Worm (Caenorhabditis elegans) whole organism, L4/young adult: ENCODE measurements around the gene tag-234.
"Not testable (repeated sequence)": the region's sequence is repeated elsewhere in the genome, so short reads cannot be mapped to it uniquely, and the experiment has no call there.

Experiments
- W03F9.2 ChIP-seq: fragments of 150-350 bp; optimal IDR thresholded peaks from 2 replicates; lab custom pipeline; 2014; ENCODE audit warnings: missing biosample characterization, missing genetic modification characterization
- dao-5 ChIP-seq: sonication (generic microtip); optimal IDR thresholded peaks from 2 replicates; lab custom pipeline; 2016; ENCODE audit warnings: missing genotype, missing genetic modification characterization, moderate library complexity, missing compliant biosample characterization
- him-1 ChIP-seq: sonication (generic microtip); optimal IDR thresholded peaks from 2 replicates; lab custom pipeline; 2016; ENCODE audit warnings: missing genotype, missing genetic modification reagents, missing genetic modification characterization, missing compliant biosample characterization

Gene tag-234

DNA sequence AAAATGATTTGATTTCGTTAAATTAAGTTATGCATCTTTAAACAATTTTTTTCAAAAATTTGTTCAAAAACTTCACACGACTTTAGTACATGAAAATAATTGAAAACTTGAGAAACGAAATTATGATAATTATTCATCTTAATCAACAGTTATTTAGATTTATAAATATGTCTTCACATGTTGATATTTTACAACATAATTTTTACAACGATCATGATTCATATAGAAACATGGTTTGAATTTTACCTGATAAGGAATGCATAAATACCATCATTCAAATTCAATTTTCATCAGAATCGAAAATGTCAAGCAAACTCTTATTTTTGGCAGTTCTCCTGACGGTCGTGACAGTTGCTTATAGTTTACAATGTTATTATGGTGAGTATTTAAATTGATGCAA lies at the start of gene tag-234:
tag-234 (plus strand) TSS at position 301 of the 400 bp plus-strand sequence.
- TF ChIP-seq dao-5 (no peak), W03F9.2 (tag; lab: Kevin White, UChicago) (no peak), him-1 (tag; lab: Kevin White, UChicago) (no peak)

- not testable (repeated sequence) for TF ChIP-seq W03F9.2 (tag; lab: Kevin White, UChicago); him-1 (tag; lab: Kevin White, UChicago); dao-5
Measured at ce11 chrII:5815382-5815781, 48.6 kb upstream of the tag-234 start, which contains the start of gene wago-5. Gene wago-5 (minus strand): TSS chrII:5815482.

DNA sequence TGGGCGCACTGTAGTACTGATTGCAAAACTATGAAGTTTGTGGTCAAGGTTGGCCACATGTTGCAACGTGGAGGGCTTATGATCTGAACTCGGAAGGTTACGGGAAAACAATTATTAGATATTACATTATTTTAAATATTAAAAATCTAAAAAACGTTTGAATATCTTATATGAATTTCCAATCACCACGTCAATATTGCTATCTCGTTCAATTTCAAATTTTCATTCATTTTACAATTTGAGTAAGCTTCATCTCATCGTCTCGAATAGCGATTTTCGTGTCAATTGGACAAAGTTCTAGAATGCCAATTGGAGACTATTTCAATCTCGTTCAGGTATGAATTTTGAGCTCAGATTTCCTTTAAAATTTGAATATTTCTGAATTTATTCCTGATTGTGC lies 47.6 kb upstream of the tag-234 start, which contains the start of gene ZK1248.20:
ZK1248.20 (plus strand) TSS at position 301 of the 400 bp plus-strand sequence.
- no peak for TF ChIP-seq him-1 (tag; lab: Kevin White, UChicago)
- no peak for TF ChIP-seq W03F9.2 (tag; lab: Kevin White, UChicago)
- TF ChIP-seq dao-5: no peak

- TF ChIP-seq W03F9.2 (tag; lab: Kevin White, UChicago) (no peak), him-1 (tag; lab: Kevin White, UChicago) (no peak), dao-5 (no peak)
Measured at ce11 chrII:5818298-5818697, 45.7 kb upstream of the tag-234 start, which contains the start of gene ZK1248.4. Gene ZK1248.4 (plus strand): TSS chrII:5818598.

DNA sequence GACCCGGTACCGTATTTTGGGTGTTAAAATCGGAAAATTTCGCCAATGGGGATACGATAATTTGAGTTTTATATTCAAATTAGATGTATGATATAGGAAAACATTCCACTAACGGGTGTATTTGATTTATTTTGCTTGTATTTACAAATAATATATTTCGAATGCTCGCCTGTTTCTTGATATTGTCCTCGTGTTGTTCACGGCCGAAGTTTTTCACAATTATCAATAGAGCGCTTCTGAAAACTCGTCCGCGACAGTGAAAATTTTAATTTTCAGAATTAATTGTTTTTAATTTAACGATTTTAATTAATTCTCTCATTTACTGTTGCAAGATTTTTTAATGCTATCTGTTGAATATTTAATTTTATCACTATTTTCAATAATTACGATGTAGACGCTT lies 44.3 kb upstream of the tag-234 start:
- TF ChIP-seq dao-5 (no peak), W03F9.2 (tag; lab: Kevin White, UChicago) (peak; percentile 61), him-1 (tag; lab: Kevin White, UChicago) (no peak)

DNA sequence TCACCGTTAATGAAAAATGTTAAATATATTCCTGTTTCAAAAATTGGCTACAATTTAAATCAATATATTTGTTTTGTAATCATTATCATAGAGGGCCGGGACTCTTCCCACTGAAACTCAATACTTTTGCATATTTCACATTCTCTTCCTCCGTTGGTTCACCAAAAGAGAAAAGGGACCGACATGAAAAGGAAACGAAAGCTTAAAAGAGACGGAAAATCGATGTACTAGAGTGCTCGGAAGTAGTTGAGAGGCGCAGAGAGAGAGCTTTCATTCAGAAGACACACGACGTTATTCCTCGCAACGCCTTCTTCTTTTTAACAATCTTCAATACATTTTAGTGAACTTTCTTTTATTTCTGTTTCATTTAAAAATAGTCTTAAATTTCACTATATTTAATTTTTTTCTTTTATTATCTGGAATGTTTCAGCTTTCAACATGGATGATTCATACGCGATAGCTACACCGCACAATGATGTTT lies 43.7 kb upstream of the tag-234 start, which contains the start of gene ehs-1:
ehs-1 (plus strand) TSS at position 431 of the 481 bp plus-strand sequence.
- no peak for TF ChIP-seq W03F9.2 (tag; lab: Kevin White, UChicago)
- no peak for TF ChIP-seq him-1 (tag; lab: Kevin White, UChicago)
- no peak for TF ChIP-seq dao-5

DNA sequence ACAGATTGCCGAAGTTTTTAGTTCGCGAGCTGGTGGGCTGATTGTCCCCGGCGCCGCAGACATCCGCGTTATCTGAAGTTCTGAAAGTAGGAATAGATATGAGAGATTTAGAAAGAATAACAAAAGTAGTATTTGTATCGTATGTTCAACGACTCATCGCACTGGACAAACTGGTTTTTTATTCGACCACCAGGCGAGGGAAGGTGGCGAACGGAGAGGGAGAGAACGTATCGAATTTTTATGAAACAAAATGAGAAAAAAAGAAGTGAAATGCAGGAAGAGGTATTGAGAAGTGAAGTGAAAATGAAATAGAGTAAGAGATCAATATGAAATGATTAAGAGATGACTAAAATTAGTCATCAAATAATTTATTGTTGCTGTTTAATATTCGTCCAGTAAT lies 36.6 kb upstream of the tag-234 start, which contains the start of gene tbc-2:
tbc-2 (minus strand) TSS at position 80 of the 400 bp plus-strand sequence.
- TF ChIP-seq him-1 (tag; lab: Kevin White, UChicago) (no peak), dao-5 (no peak), W03F9.2 (tag; lab: Kevin White, UChicago) (no peak)

- TF ChIP-seq him-1 (tag; lab: Kevin White, UChicago) (no peak), dao-5 (no peak), W03F9.2 (tag; lab: Kevin White, UChicago) (no peak)
Measured at ce11 chrII:5828486-5828885, 35.5 kb upstream of the tag-234 start, which contains the start of gene ZK1248.11. Gene ZK1248.11 (minus strand): TSS chrII:5828586.

ce11 chrII:5829940-5830424 lies 34.0 kb upstream of the tag-234 start, which contains the start of gene col-74:
Gene col-74 (plus strand): TSS chrII:5830374.
- no peak for TF ChIP-seq W03F9.2 (tag; lab: Kevin White, UChicago)
- TF ChIP-seq him-1 (tag; lab: Kevin White, UChicago): no peak
- no peak for TF ChIP-seq dao-5

- no peak for TF ChIP-seq W03F9.2 (tag; lab: Kevin White, UChicago)
- TF ChIP-seq him-1 (tag; lab: Kevin White, UChicago): no peak
- no peak for TF ChIP-seq dao-5
Measured at ce11 chrII:5831373-5831772, 32.6 kb upstream of the tag-234 start.

ce11 chrII:5833136-5833535 lies 30.9 kb upstream of the tag-234 start, which contains the start of gene gtap-1:
Gene gtap-1 (minus strand): TSS chrII:5833236.
- no peak for TF ChIP-seq him-1 (tag; lab: Kevin White, UChicago)
- no peak for TF ChIP-seq dao-5
- no peak for TF ChIP-seq W03F9.2 (tag; lab: Kevin White, UChicago)

- TF ChIP-seq him-1 (tag; lab: Kevin White, UChicago) (no peak), W03F9.2 (tag; lab: Kevin White, UChicago) (no peak), dao-5 (no peak)
Measured at ce11 chrII:5835146-5835545, 28.8 kb upstream of the tag-234 start.

DNA sequence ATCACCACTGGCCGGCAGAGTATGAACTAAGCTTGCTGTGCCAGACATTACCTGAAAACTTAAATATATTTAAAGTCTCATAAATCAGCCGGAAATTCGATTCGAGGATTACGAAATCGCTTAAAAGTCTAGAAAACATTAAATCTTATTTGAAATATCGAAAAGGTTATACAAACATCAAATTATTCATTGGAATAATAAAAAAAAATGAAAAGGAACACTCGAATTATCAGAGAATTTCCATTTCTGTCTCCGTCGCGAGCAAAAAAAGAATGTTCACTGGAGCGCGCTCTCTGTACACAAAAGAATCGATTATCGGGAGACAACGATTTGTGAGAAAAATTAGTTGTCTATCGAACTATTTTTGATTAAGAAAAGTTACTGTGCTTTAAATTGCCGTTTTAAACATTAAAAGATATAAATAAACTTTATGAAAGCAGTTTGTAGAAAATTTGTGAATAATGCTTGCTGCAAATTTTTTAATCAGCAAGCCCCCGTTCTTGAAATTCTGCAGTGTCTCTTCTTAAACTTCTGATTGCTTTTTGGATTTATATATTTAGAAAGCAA lies 27.8 kb upstream of the tag-234 start, which contains the start of gene fzo-1:
fzo-1 (minus strand) TSS at position 51 of the 567 bp plus-strand sequence.
- TF ChIP-seq him-1 (tag; lab: Kevin White, UChicago): no peak
- TF ChIP-seq W03F9.2 (tag; lab: Kevin White, UChicago): peak; percentile 34

- TF ChIP-seq W03F9.2 (tag; lab: Kevin White, UChicago) (no peak), dao-5 (no peak), him-1 (tag; lab: Kevin White, UChicago) (no peak)
Measured at ce11 chrII:5838453-5838852, 25.5 kb upstream of the tag-234 start, which contains the start of gene ZK1248.15. Gene ZK1248.15 (minus strand): TSS chrII:5838553.
